Fruit fly (Drosophila melanogaster): Measurements from ENCODE around the gene CG34448.

CG34448 gene

DNA sequence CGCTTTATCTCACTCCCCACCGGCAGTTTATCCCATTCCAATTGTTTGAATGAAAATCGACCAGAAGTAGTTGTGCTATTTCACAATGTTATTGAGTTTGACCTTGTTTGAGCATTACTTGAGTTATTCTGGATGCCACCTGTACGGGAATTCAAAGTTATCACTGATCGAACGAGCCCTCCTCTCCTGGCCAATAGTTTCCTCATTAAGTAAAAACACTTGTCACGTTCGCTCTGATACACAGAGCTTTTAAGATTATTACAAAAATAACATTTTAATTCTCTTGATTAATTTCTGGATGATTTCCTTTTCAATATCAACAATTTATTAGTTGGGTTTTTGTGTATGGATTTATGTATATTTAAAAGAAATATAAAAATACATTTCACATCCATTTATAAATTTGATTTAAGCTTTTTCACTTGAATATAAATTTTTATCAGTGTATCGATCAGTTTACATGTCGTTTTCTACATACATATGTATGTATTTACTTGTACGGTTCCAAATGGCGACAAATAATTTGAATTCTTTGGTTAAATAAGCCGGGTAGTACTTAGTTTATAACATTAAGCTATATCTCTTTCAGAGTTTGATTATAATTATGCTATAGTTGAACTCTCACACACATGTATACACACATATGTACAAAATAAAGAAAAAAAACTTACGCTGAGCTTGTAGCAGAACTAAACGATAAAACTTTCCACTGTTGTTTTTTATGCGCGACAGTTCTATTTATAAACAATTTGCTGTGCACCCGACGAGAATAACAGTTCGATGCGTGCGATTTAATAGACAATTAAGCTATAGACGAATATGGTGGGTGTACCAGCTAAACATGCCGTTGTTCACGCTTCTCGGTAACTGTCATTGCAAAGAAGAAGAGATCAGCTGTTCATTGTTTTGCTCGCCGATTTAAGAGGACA lies 43.7 kb downstream of the CG34448 start, which contains the start of the genes CG3609 and CG15390:
TSS of gene CG3609 (minus strand) at position 810 of the 929 bp plus-strand sequence.
TSS of gene CG15390 (plus strand) at position 896 of the 929 bp plus-strand sequence.
- TF ChIP-seq br (GFP tag; optimal IDR thresholded peaks at IDR 0.05) (peak; percentile 93), sage (GFP tag; optimal IDR thresholded peaks at IDR 0.05) (peak; percentile 80), Vsx2 (GFP tag; optimal IDR thresholded peaks at IDR 0.05; ENCODE audit: partially characterized antibody) (no peak), sv (GFP tag; optimal IDR thresholded peaks at IDR 0.05) (peak; percentile 83), CrebA (GFP tag; optimal IDR thresholded peaks at IDR 0.05; ENCODE audit: borderline replicate concordance) (no peak), tai (GFP tag; optimal IDR thresholded peaks at IDR 0.05) (no peak), Abd-B (GFP tag; optimal IDR thresholded peaks at IDR 0.05) (no peak), brk (GFP tag; optimal IDR thresholded peaks at IDR 0.05) (peak; percentile 59), Hr78 (GFP tag; optimal IDR thresholded peaks at IDR 0.05) (no peak), dl (GFP tag; optimal IDR thresholded peaks at IDR 0.05; ENCODE audit: insufficient read depth in 1 of 2, partially characterized antibody in 2 of 2) (no peak), GATAd (GFP tag; optimal IDR thresholded peaks at IDR 0.05) (peak; percentile 40), jim (GFP tag; optimal IDR thresholded peaks at IDR 0.05) (peak; percentile 77), Jra (GFP tag; optimal IDR thresholded peaks at IDR 0.05) (peak; percentile 88), Myc (optimal IDR thresholded peaks at IDR 0.05) (peak; percentile 14), Rel (GFP tag; optimal IDR thresholded peaks at IDR 0.05) (peak; percentile 37), Rel (tag; optimal IDR thresholded peaks at IDR 0.05) (peak; percentile 61), woc (GFP tag; optimal IDR thresholded peaks at IDR 0.05) (peak; percentile 95), psq (GFP tag; optimal IDR thresholded peaks at IDR 0.05) (peak; percentile 71), Dif (GFP tag; optimal IDR thresholded peaks at IDR 0.05; ENCODE audit: partially characterized antibody) (no peak), N (GFP tag; optimal IDR thresholded peaks at IDR 0.05) (no peak), dsf (GFP tag; optimal IDR thresholded peaks at IDR 0.05; ENCODE audit: borderline replicate concordance) (peak; percentile 66), usp (GFP tag; optimal IDR thresholded peaks at IDR 0.05) (no peak), HLH106 (tag; optimal IDR thresholded peaks at IDR 0.05) (peak; percentile 76), CG9705 (GFP tag; optimal IDR thresholded peaks at IDR 0.05) (peak; percentile 49), pan (optimal IDR thresholded peaks at IDR 0.05) (no peak), dmrt93B (GFP tag; optimal IDR thresholded peaks at IDR 0.05) (peak; percentile 34), Hr83 (GFP tag; optimal IDR thresholded peaks at IDR 0.05; ENCODE audit: poor library complexity, severe bottlenecking) (peak; percentile 98), Hnf4 (GFP tag; optimal IDR thresholded peaks at IDR 0.05) (peak; percentile 94), fru (GFP tag; optimal IDR thresholded peaks at IDR 0.05) (peak; percentile 84), lola (GFP tag; optimal IDR thresholded peaks at IDR 0.05) (no peak), Sp1 (GFP tag; optimal IDR thresholded peaks at IDR 0.05) (peak; percentile 78), h (GFP tag; optimal IDR thresholded peaks at IDR 0.05) (peak; percentile 91), OdsH (GFP tag; optimal IDR thresholded peaks at IDR 0.05) (peak; percentile 86), Dfd (GFP tag; optimal IDR thresholded peaks at IDR 0.05) (no peak), ey (GFP tag; optimal IDR thresholded peaks at IDR 0.05) (peak; percentile 89), CG32264 (GFP tag; optimal IDR thresholded peaks at IDR 0.05) (peak; percentile 51), Mio (GFP tag; optimal IDR thresholded peaks at IDR 0.05) (peak; percentile 62), rgr (GFP tag; optimal IDR thresholded peaks at IDR 0.05) (peak; percentile 90), foxo (GFP tag; optimal IDR thresholded peaks at IDR 0.05) (peak; percentile 42 to 95)

DNA sequence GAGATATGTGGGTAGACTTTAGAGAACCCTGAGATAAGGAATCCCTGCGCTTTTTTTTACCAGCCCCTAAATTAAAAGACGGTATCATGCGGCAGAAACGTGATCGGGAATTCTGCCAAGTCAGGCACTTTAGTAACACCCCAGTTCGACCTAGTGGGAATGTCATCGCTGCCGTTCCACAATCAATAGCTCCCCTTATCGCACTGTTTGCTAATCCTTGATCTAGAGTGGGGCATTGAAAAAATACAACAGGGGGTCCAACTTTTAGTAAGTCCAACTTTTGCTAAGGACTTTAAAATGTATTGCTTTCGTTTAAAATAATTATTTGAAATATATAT lies 45.7 kb downstream of the CG34448 start:
- TF ChIP-seq tai (GFP tag; optimal IDR thresholded peaks at IDR 0.05) (no peak), Vsx2 (GFP tag; optimal IDR thresholded peaks at IDR 0.05; ENCODE audit: partially characterized antibody) (no peak), Rel (GFP tag; optimal IDR thresholded peaks at IDR 0.05) (no peak), Rel (tag; optimal IDR thresholded peaks at IDR 0.05) (no peak), HLH106 (tag; optimal IDR thresholded peaks at IDR 0.05) (no peak), Dfd (GFP tag; optimal IDR thresholded peaks at IDR 0.05) (no peak), rgr (GFP tag; optimal IDR thresholded peaks at IDR 0.05) (no peak), ey (GFP tag; optimal IDR thresholded peaks at IDR 0.05) (no peak), usp (GFP tag; optimal IDR thresholded peaks at IDR 0.05) (no peak), Sp1 (GFP tag; optimal IDR thresholded peaks at IDR 0.05) (no peak), Hr78 (GFP tag; optimal IDR thresholded peaks at IDR 0.05) (no peak), CrebA (GFP tag; optimal IDR thresholded peaks at IDR 0.05; ENCODE audit: borderline replicate concordance) (no peak), Mio (GFP tag; optimal IDR thresholded peaks at IDR 0.05) (no peak), Hr83 (GFP tag; optimal IDR thresholded peaks at IDR 0.05; ENCODE audit: poor library complexity, severe bottlenecking) (no peak), sv (GFP tag; optimal IDR thresholded peaks at IDR 0.05) (no peak), br (GFP tag; optimal IDR thresholded peaks at IDR 0.05) (no peak), woc (GFP tag; optimal IDR thresholded peaks at IDR 0.05) (no peak), N (GFP tag; optimal IDR thresholded peaks at IDR 0.05) (no peak), Dif (GFP tag; optimal IDR thresholded peaks at IDR 0.05; ENCODE audit: partially characterized antibody) (no peak)

All from whole organism, wandering third instar larva.